Worm (Caenorhabditis elegans) whole organism, L1 larva: ENCODE measurements around the gene fkh-9.
A peak's percentile ranks its signal among the peaks of the same experiment; 100 is the strongest.

Experiments used
- C16A3.4 ChIP-seq: fragments of 150-350 bp; optimal IDR thresholded peaks from 2 replicates; lab custom pipeline; 2014; ENCODE audit warnings: missing biosample characterization, missing genetic modification characterization
- F16B12.6 ChIP-seq: fragments of 150-350 bp; optimal IDR thresholded peaks from 2 replicates; lab custom pipeline; 2014; ENCODE audit warnings: missing biosample characterization, missing genetic modification characterization
- aly-2 ChIP-seq: fragments of 150-350 bp; optimal IDR thresholded peaks from 2 replicates; lab custom pipeline; 2014; ENCODE audit warnings: missing biosample characterization, missing genetic modification characterization
- ama-1 ChIP-seq: fragments of 150-350 bp; optimal IDR thresholded peaks from 2 replicates; lab custom pipeline; 2014
- blmp-1 ChIP-seq: fragments of 150-350 bp; optimal IDR thresholded peaks from 2 replicates; lab custom pipeline; 2014; ENCODE audit warnings: missing biosample characterization, missing genetic modification characterization
- ceh-90 ChIP-seq: sonication (generic microtip); optimal IDR thresholded peaks from 2 replicates; lab custom pipeline; 2016; ENCODE audit warnings: missing genetic modification characterization, missing compliant biosample characterization
- dpl-1 ChIP-seq, 3 experiments: fragments of 150-350 bp in 2 of 3; sonication (generic microtip) in 1 of 3; optimal IDR thresholded peaks; 2 replicates each; lab custom pipeline; 2014 to 2017; ENCODE audit warnings: missing biosample characterization in 3 of 3, missing genetic modification characterization in 3 of 3, missing genetic modification reagents in 3 of 3
- dsc-1 ChIP-seq: sonication (generic microtip); optimal IDR thresholded peaks from 2 replicates; lab custom pipeline; 2016; ENCODE audit warnings: mild to moderate bottlenecking, missing genetic modification characterization, missing compliant biosample characterization
- efl-1 ChIP-seq, 4 experiments: fragments of 150-350 bp; optimal IDR thresholded peaks in 3 of 4; peaks in 1 of 4; 1 replicate in 1 of 4; 2 replicates in 3 of 4; lab custom pipeline; 2014; ENCODE audit warnings: missing biosample characterization in 2 of 4, missing genetic modification characterization in 2 of 4, missing genetic modification reagents in 2 of 4
- elt-2 ChIP-seq: sonication (generic microtip); optimal IDR thresholded peaks from 2 replicates; lab custom pipeline; 2016; ENCODE audit warnings: missing genetic modification characterization, mild to moderate bottlenecking, inconsistent platforms, missing compliant biosample characterization, missing genetic modification reagents
- fkh-4 ChIP-seq: sonication (generic microtip); optimal IDR thresholded peaks from 2 replicates; lab custom pipeline; 2016; ENCODE audit warnings: missing compliant biosample characterization, missing genetic modification characterization, borderline replicate concordance
- fkh-8 ChIP-seq: sonication (generic microtip); optimal IDR thresholded peaks from 2 replicates; lab custom pipeline; 2016; ENCODE audit warnings: mild to moderate bottlenecking, missing genetic modification characterization, missing compliant biosample characterization
- fos-1 ChIP-seq: fragments of 150-350 bp; optimal IDR thresholded peaks from 2 replicates; lab custom pipeline; 2014; ENCODE audit warnings: missing biosample characterization, missing genetic modification characterization
- grh-1 ChIP-seq: fragments of 200-800 bp; sonication (Bioruptor generic); IDR thresholded peaks from 2 replicates; pipeline ENCODE4 v1.3.6; 2022; ENCODE audit warnings: missing genetic modification reagents, missing genetic modification characterization, missing compliant biosample characterization
- lin-14 ChIP-seq: fragments of 200-800 bp; sonication (Bioruptor generic); optimal IDR thresholded peaks from 2 replicates; lab custom pipeline; 2018; ENCODE audit warnings: mild to moderate bottlenecking, missing genetic modification characterization, moderate library complexity, missing compliant biosample characterization
- lin-35 ChIP-seq, 2 experiments: fragments of 150-350 bp; optimal IDR thresholded peaks; 2 replicates each; lab custom pipeline; 2014; ENCODE audit warnings: missing biosample characterization in 2 of 2, missing genetic modification characterization in 2 of 2, missing genetic modification reagents in 2 of 2
- lsy-2 ChIP-seq, 2 experiments: fragments of 150-350 bp; optimal IDR thresholded peaks; 2 replicates each; lab custom pipeline; 2014; ENCODE audit warnings: missing biosample characterization in 2 of 2, missing genetic modification characterization in 2 of 2
- mef-2 ChIP-seq: fragments of 150-350 bp; optimal IDR thresholded peaks from 2 replicates; lab custom pipeline; 2014; ENCODE audit warnings: missing biosample characterization, missing genetic modification characterization
- mep-1 ChIP-seq: fragments of 150-350 bp; optimal IDR thresholded peaks from 2 replicates; lab custom pipeline; 2014; ENCODE audit warnings: missing biosample characterization, missing genetic modification characterization
- nhr-20 ChIP-seq: sonication (generic microtip); optimal IDR thresholded peaks from 2 replicates; lab custom pipeline; 2016; ENCODE audit warnings: mild to moderate bottlenecking, missing genetic modification characterization, missing compliant biosample characterization
- nhr-47 ChIP-seq: sonication (generic microtip); optimal IDR thresholded peaks from 2 replicates; lab custom pipeline; 2016; ENCODE audit warnings: mild to moderate bottlenecking, missing genetic modification characterization, moderate library complexity, missing compliant biosample characterization
- nhr-71 ChIP-seq: sonication (generic microtip); optimal IDR thresholded peaks from 2 replicates; lab custom pipeline; 2016; ENCODE audit warnings: mild to moderate bottlenecking, missing genetic modification characterization, moderate library complexity, missing compliant biosample characterization
- nhr-77 ChIP-seq: fragments of 150-350 bp; optimal IDR thresholded peaks from 2 replicates; lab custom pipeline; 2014; ENCODE audit warnings: missing biosample characterization, missing genetic modification characterization
- nhr-85 ChIP-seq: sonication (generic microtip); peaks from one replicate; lab custom pipeline; 2016; ENCODE audit warnings: missing genetic modification characterization, inconsistent platforms, missing compliant biosample characterization
- nhr-90 ChIP-seq: sonication (generic microtip); optimal IDR thresholded peaks from 2 replicates; lab custom pipeline; 2016; ENCODE audit warnings: mild to moderate bottlenecking, missing genetic modification characterization, missing compliant biosample characterization; ENCODE audit not compliant: poor library complexity
- rnt-1 ChIP-seq: sonication (generic microtip); optimal IDR thresholded peaks from 2 replicates; lab custom pipeline; 2016; ENCODE audit warnings: mild to moderate bottlenecking, missing genetic modification characterization, moderate library complexity, missing compliant biosample characterization
- skn-1 ChIP-seq: fragments of 150-350 bp; optimal IDR thresholded peaks from 2 replicates; lab custom pipeline; 2014; ENCODE audit warnings: missing biosample characterization, missing genetic modification characterization
- snpc-4 ChIP-seq: fragments of 150-350 bp; optimal IDR thresholded peaks from 2 replicates; lab custom pipeline; 2014; ENCODE audit warnings: missing biosample characterization, missing genetic modification characterization
- snu-23 ChIP-seq: sonication (generic microtip); optimal IDR thresholded peaks from 2 replicates; lab custom pipeline; 2016; ENCODE audit warnings: missing genetic modification characterization, missing compliant biosample characterization
- sptf-1 ChIP-seq: fragments of 150-350 bp; optimal IDR thresholded peaks from 2 replicates; lab custom pipeline; 2014; ENCODE audit warnings: missing biosample characterization, missing genetic modification characterization
- sup-37 ChIP-seq: fragments of 200-800 bp; sonication (Bioruptor generic); optimal IDR thresholded peaks from 2 replicates; lab custom pipeline; 2018; ENCODE audit warnings: mild to moderate bottlenecking, missing genetic modification characterization, missing compliant biosample characterization
- swsn-7 ChIP-seq: sonication (generic microtip); optimal IDR thresholded peaks from 2 replicates; lab custom pipeline; 2016; ENCODE audit warnings: missing genetic modification characterization, missing compliant biosample characterization
- tbx-2 ChIP-seq: sonication (generic microtip); optimal IDR thresholded peaks from 2 replicates; lab custom pipeline; 2016; ENCODE audit warnings: missing genetic modification characterization, missing compliant biosample characterization
- unc-130 ChIP-seq: fragments of 150-350 bp; optimal IDR thresholded peaks from 2 replicates; lab custom pipeline; 2017; ENCODE audit warnings: missing biosample characterization, missing genetic modification characterization, inconsistent platforms
- xbp-1 ChIP-seq: sonication (generic microtip); optimal IDR thresholded peaks from 2 replicates; lab custom pipeline; 2016; ENCODE audit warnings: missing genetic modification characterization, missing compliant biosample characterization
- zip-4 ChIP-seq: fragments of 200-800 bp; sonication (Bioruptor generic); optimal IDR thresholded peaks from 2 replicates; lab custom pipeline; 2018; ENCODE audit warnings: mild to moderate bottlenecking, missing genetic modification characterization, moderate library complexity, missing compliant biosample characterization

Gene fkh-9

ce11 chrX:3787431-3788076, 39.2 kb downstream of the fkh-9 start, which contains the start of gene pmpl-1 (continued):
- TF ChIP-seq snpc-4 (no peak), efl-1 (optimal IDR thresholded peaks at IDR 0.05; lab: Kevin White, UChicago) (no peak), efl-1 (GFP tag; optimal IDR thresholded peaks at IDR 0.05 in 1 of 2; lab: Kevin White, UChicago) (peak in 1 of 2 experiments; percentile 86)

ce11 chrX:3785111-3785808, 41.5 kb downstream of the fkh-9 start:
- TF ChIP-seq sptf-1 (no peak), nhr-71 (no peak), lin-35 (GFP tag; optimal IDR thresholded peaks at IDR 0.05; lab: Kevin White, UChicago) (peak in 1 of 2 experiments; percentile 11), grh-1 (GFP tag; lab: Robert Waterston, UW) (no peak), dpl-1 (GFP tag; optimal IDR thresholded peaks at IDR 0.05; lab: Kevin White, UChicago) (no peak), nhr-85 (tag; lab: Kevin White, UChicago) (peak; percentile 84), lin-14 (GFP tag; lab: Kevin White, UChicago) (peak; percentile 17), blmp-1 (tag; lab: Kevin White, UChicago) (peak; percentile 81)

- TF ChIP-seq grh-1 (GFP tag; lab: Robert Waterston, UW) (no peak), ama-1 (lab: Kevin White, UChicago) (no peak), nhr-85 (tag; lab: Kevin White, UChicago) (no peak), C16A3.4 (tag; lab: Kevin White, UChicago) (no peak)
These were observed 43.1 kb downstream of the fkh-9 start for ce11 chrX:3783659-3784058.

ce11 chrX:3781040-3781439, 45.7 kb downstream of the fkh-9 start, which contains the start of gene marg-1:
TSS of gene marg-1 (minus strand) at chrX:3781140.
- TF ChIP-seq swsn-7 (tag; lab: Kevin White, UChicago) = no peak
- TF ChIP-seq lin-14 (GFP tag; lab: Kevin White, UChicago) = peak; percentile 3

- TF ChIP-seq efl-1 (optimal IDR thresholded peaks at IDR 0.05; lab: Kevin White, UChicago) (no peak), efl-1 (GFP tag; optimal IDR thresholded peaks at IDR 0.05 in 1 of 2; lab: Kevin White, UChicago) (peak in 1 of 2 experiments; percentile 83), blmp-1 (tag; lab: Kevin White, UChicago) (peak; percentile 95), grh-1 (GFP tag; lab: Robert Waterston, UW) (no peak), aly-2 (tag; lab: Kevin White, UChicago) (no peak), lin-14 (GFP tag; lab: Kevin White, UChicago) (peak; percentile 18), sptf-1 (no peak), ceh-90 (tag; lab: Kevin White, UChicago) (no peak), elt-2 (tag; lab: Kevin White, UChicago) (no peak)
These were observed 53.5 kb downstream of the fkh-9 start for ce11 chrX:3773233-3773632.

- TF ChIP-seq nhr-47 (tag; lab: Kevin White, UChicago) (peak; percentile 60), dsc-1 (tag; lab: Kevin White, UChicago) (peak; percentile 39), lsy-2 (tag; optimal IDR thresholded peaks at IDR 0.05; lab: Kevin White, UChicago) (peak; percentile 42 to 52), nhr-71 (peak; percentile 57), fkh-4 (tag; lab: Kevin White, UChicago) (no peak), efl-1 (optimal IDR thresholded peaks at IDR 0.05; lab: Kevin White, UChicago) (peak in 1 of 2 experiments; percentile 6), efl-1 (GFP tag; optimal IDR thresholded peaks at IDR 0.05 in 1 of 2; lab: Kevin White, UChicago) (peak in 1 of 2 experiments; percentile 61), aly-2 (tag; lab: Kevin White, UChicago) (no peak), fkh-8 (tag; lab: Kevin White, UChicago) (no peak), mef-2 (tag; lab: Kevin White, UChicago) (no peak), nhr-20 (tag; lab: Kevin White, UChicago) (peak; percentile 31), C16A3.4 (tag; lab: Kevin White, UChicago) (peak; percentile 25), nhr-77 (tag; lab: Kevin White, UChicago) (no peak), sup-37 (no peak), xbp-1 (tag; lab: Kevin White, UChicago) (peak; percentile 54), unc-130 (tag; lab: Kevin White, UChicago) (peak; percentile 7), blmp-1 (tag; lab: Kevin White, UChicago) (peak; percentile 52), swsn-7 (tag; lab: Kevin White, UChicago) (peak; percentile 33), tbx-2 (peak; percentile 32), zip-4 (GFP tag; lab: Kevin White, UChicago) (no peak), snpc-4 (peak; percentile 13), mep-1 (peak; percentile 69), lin-35 (GFP tag; optimal IDR thresholded peaks at IDR 0.05; lab: Kevin White, UChicago) (peak in 1 of 2 experiments; percentile 35), snu-23 (GFP tag; lab: Kevin White, UChicago) (peak; percentile 57), skn-1 (no peak), rnt-1 (tag; lab: Kevin White, UChicago) (peak; percentile 25), F16B12.6 (tag; lab: Kevin White, UChicago) (peak; percentile 87), lin-14 (GFP tag; lab: Kevin White, UChicago) (peak; percentile 58), dpl-1 (GFP tag; optimal IDR thresholded peaks at IDR 0.05; lab: Kevin White, UChicago) (peak in 1 of 3 experiments; percentile 5), nhr-90 (tag; lab: Kevin White, UChicago) (peak; percentile 7), fos-1 (tag; lab: Kevin White, UChicago) (no peak)
These were observed 54.4 kb downstream of the fkh-9 start, which contains the start of gene F47B7.2 for ce11 chrX:3772405-3772804. TSS of gene F47B7.2 (plus strand) at chrX:3772762.
